Fruit fly (Drosophila melanogaster): ENCODE measurements around the gene CG12375.

The CG12375 gene

DNA sequence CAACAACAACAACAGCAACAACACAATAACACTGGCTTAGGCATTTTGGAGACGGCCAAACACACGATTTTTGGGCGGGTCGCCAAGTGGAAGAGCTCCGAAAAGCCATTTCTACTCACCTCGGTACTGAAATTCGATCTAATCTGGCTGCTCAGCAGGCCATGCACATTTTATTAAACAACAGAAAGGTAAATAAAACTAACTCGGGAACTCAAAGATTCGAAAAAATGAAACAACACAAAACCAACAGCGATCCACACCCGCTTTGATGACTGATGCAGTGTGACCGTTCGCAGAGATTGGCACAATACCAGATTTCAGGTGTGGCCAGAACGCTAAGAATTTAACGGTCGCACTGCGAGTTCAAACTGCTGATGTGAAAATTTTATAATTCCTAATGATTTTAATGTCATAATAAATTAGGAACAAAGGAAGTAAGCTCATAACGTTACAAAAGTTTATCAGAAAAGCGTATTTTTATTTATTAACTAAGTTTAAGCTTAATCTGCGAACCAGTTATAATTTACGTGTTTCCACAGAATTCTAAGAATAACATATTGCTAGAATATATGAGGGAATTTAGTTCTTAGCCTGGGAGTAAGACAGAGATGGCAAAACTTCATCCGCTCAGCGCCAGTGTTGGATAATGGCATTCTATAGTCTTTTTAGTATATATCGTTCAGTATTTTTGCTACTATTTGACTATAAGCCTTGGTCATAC is 43.8 kb downstream of the CG12375 start, which contains the start of gene Mcr:
Mcr (minus strand) TSS at position 291 of the 721 bp plus-strand sequence.
- TF ChIP-seq Hr38 (GFP tag; optimal IDR thresholded peaks at IDR 0.05): no peak
- no peak for TF ChIP-seq vri (GFP tag; optimal IDR thresholded peaks at IDR 0.05)
- peak; percentile 41 for TF ChIP-seq CG6854 (GFP tag; optimal IDR thresholded peaks at IDR 0.05)
- no peak for TF ChIP-seq CG11902 (GFP tag; optimal IDR thresholded peaks at IDR 0.05)
- TF ChIP-seq CG11762 (GFP tag; optimal IDR thresholded peaks at IDR 0.05; ENCODE audit: insufficient read depth): no peak
- TF ChIP-seq CG6163 (GFP tag; IDR thresholded peaks at IDR 0.05): peak; percentile 22; the same call in 1 of the 3 replicates
- TF ChIP-seq cyc (GFP tag; optimal IDR thresholded peaks at IDR 0.05): peak; percentile 10
- TF ChIP-seq CG31627 (GFP tag; optimal IDR thresholded peaks at IDR 0.05): peak; percentile 15
- peak; percentile 20 for TF ChIP-seq pdm3 (GFP tag; optimal IDR thresholded peaks at IDR 0.05)
- no peak for TF ChIP-seq CG8119 (GFP tag; IDR thresholded peaks at IDR 0.05)
- no peak for TF ChIP-seq CG6792 (GFP tag; optimal IDR thresholded peaks at IDR 0.05)
- no peak for TF ChIP-seq svp (GFP tag)
- TF ChIP-seq dac (GFP tag; optimal IDR thresholded peaks at IDR 0.05): no peak
- no peak for TF ChIP-seq Hr39 (GFP tag; optimal IDR thresholded peaks at IDR 0.05)
- no peak for TF ChIP-seq Hr4 (GFP tag; optimal IDR thresholded peaks at IDR 0.05)
- peak; percentile 56 for TF ChIP-seq Eip78C (GFP tag)
- peak; percentile 20 for TF ChIP-seq Eip75B (GFP tag; optimal IDR thresholded peaks at IDR 0.05)
- peak; percentile 22 for TF ChIP-seq topi (GFP tag; optimal IDR thresholded peaks at IDR 0.05)
- no peak for TF ChIP-seq Ets21C (GFP tag; optimal IDR thresholded peaks at IDR 0.05)
- TF ChIP-seq CG10631 (GFP tag; optimal IDR thresholded peaks at IDR 0.05): peak; percentile 36

DNA sequence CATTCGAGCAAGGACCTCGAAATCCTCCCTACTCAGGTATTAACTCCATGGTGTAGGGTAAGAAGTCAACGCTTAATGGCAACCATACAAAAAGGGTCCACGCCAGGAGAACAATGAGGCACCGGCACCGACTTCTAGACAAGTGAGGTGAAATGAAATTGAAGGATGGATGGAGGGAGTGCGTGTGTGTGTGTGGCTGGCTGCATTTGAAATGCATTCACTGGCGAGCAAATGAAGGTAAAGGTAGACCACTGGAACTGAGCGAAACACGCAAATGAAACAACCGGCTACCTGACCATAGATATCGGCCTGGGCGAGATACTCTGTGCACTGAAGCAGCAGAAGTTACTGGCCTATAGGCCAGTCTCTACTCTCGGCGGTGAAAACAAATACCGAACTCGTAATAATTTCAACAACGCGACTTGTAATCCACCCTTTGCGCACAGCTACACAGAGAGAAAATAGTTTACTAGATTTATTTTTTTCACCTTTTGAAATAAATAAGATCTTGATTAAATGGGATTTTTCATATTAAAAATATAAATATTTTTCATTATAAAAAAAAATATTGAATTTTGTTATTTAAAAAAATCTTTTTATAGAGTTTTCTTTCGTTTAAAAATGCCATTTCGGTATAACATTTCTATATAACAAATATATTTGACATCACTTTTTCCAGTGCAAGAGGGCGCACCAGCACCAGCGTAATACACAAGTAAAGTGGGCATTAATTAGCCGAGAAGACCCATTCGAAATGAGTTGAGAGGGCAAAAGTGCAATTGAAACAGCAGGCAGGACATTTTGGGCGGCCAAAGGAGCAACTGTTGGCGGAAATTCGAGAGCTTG is 44.8 kb downstream of the CG12375 start:
- TF ChIP-seq Hr4 (GFP tag; optimal IDR thresholded peaks at IDR 0.05): peak; percentile 69
- peak; percentile 82 for TF ChIP-seq svp (GFP tag)
- TF ChIP-seq Gug (GFP tag; IDR thresholded peaks at IDR 0.05): no peak
- no peak for TF ChIP-seq fd85E (GFP tag; optimal IDR thresholded peaks at IDR 0.05)
- no peak for TF ChIP-seq CG9139 (GFP tag; optimal IDR thresholded peaks at IDR 0.05)
- no peak for TF ChIP-seq CG16779 (tag; optimal IDR thresholded peaks at IDR 0.05)
- TF ChIP-seq CG34406 (GFP tag; optimal IDR thresholded peaks at IDR 0.05): peak; percentile 83
- TF ChIP-seq Lpt (GFP tag; optimal IDR thresholded peaks at IDR 0.05): peak; percentile 60
- peak; percentile 83 for TF ChIP-seq acj6 (GFP tag; optimal IDR thresholded peaks at IDR 0.05)
- peak; percentile 42 for TF ChIP-seq CG3919 (GFP tag; optimal IDR thresholded peaks at IDR 0.05)
- no peak for TF ChIP-seq Hr38 (GFP tag; optimal IDR thresholded peaks at IDR 0.05)
- peak; percentile 88 for TF ChIP-seq CG10631 (GFP tag; optimal IDR thresholded peaks at IDR 0.05)
- peak; percentile 57 for TF ChIP-seq Sox14 (GFP tag; optimal IDR thresholded peaks at IDR 0.05)
- TF ChIP-seq CG8632 (GFP tag; optimal IDR thresholded peaks at IDR 0.05): peak; percentile 83
- no peak for TF ChIP-seq fkh (GFP tag; optimal IDR thresholded peaks at IDR 0.05)
- peak; percentile 48 to 84 for TF ChIP-seq salr (GFP tag; optimal IDR thresholded peaks at IDR 0.05)
- no peak for TF ChIP-seq CG6276 (GFP tag; optimal IDR thresholded peaks at IDR 0.05)
- no peak for TF ChIP-seq CG11902 (GFP tag; optimal IDR thresholded peaks at IDR 0.05)
- peak; percentile 94 for TF ChIP-seq CG15336 (GFP tag; IDR thresholded peaks at IDR 0.05)
- no peak for TF ChIP-seq Eip75B (GFP tag; optimal IDR thresholded peaks at IDR 0.05)
- peak; percentile 55 for TF ChIP-seq CG3032 (tag; optimal IDR thresholded peaks at IDR 0.05)
- peak; percentile 70 for TF ChIP-seq pdm3 (GFP tag; optimal IDR thresholded peaks at IDR 0.05)
- TF ChIP-seq esn (GFP tag; optimal IDR thresholded peaks at IDR 0.05): peak; percentile 82
- TF ChIP-seq Eip93F (GFP tag; optimal IDR thresholded peaks at IDR 0.05): no peak
- TF ChIP-seq CG32006 (GFP tag; optimal IDR thresholded peaks at IDR 0.05): peak; percentile 93
- no peak for TF ChIP-seq dsx (GFP tag; optimal IDR thresholded peaks at IDR 0.05; ENCODE audit: poor library complexity, severe bottlenecking)
- TF ChIP-seq Sox102F (GFP tag; optimal IDR thresholded peaks at IDR 0.05): no peak
- no peak for TF ChIP-seq topi (GFP tag; optimal IDR thresholded peaks at IDR 0.05)
- TF ChIP-seq lz (GFP tag; optimal IDR thresholded peaks at IDR 0.05): peak; percentile 60
- peak in 1 of 2 experiments; percentile 31 for TF ChIP-seq ss (GFP tag; optimal IDR thresholded peaks at IDR 0.05)
- no peak for TF ChIP-seq CG8319 (GFP tag; optimal IDR thresholded peaks at IDR 0.05)
- peak; percentile 46 for TF ChIP-seq Hr39 (GFP tag; optimal IDR thresholded peaks at IDR 0.05)
- TF ChIP-seq Smox (GFP tag; optimal IDR thresholded peaks at IDR 0.05): no peak
- TF ChIP-seq CG8119 (GFP tag; IDR thresholded peaks at IDR 0.05): peak; percentile 96
- peak; percentile 53 for TF ChIP-seq dac (GFP tag; optimal IDR thresholded peaks at IDR 0.05)
- TF ChIP-seq CG6854 (GFP tag; optimal IDR thresholded peaks at IDR 0.05): peak; percentile 31
- TF ChIP-seq CG31627 (GFP tag; optimal IDR thresholded peaks at IDR 0.05): peak; percentile 44
- no peak for TF ChIP-seq cyc (GFP tag; optimal IDR thresholded peaks at IDR 0.05)
- no peak for TF ChIP-seq CG11294 (GFP tag; IDR thresholded peaks at IDR 0.05)
- 0 out of 3 replicates have a peak, but pooled peaks have one; percentile 17 for TF ChIP-seq CG6163 (GFP tag; IDR thresholded peaks at IDR 0.05)

Data from whole organism, prepupa.